Worm (Caenorhabditis elegans) whole organism, early embryonic: ENCODE results near the gene F02D8.4.

ENCODE experiments used
- aly-1 ChIP-seq: sonication (generic microtip); optimal IDR thresholded peaks from 2 replicates; lab custom pipeline; 2016; ENCODE audit warnings: missing genetic modification characterization, missing compliant biosample characterization
- ama-1 ChIP-seq: fragments of 150-350 bp; optimal IDR thresholded peaks from 2 replicates; lab custom pipeline; 2014
- ceh-36 ChIP-seq: sonication (generic microtip); optimal IDR thresholded peaks from 2 replicates; lab custom pipeline; 2016; ENCODE audit warnings: missing genetic modification characterization, inconsistent platforms, missing compliant biosample characterization
- ets-7 ChIP-seq: sonication (generic microtip); optimal IDR thresholded peaks from 2 replicates; lab custom pipeline; 2016; ENCODE audit warnings: missing genotype, missing genetic modification characterization, missing compliant biosample characterization
- hmg-4 ChIP-seq: fragments of 200-800 bp; sonication (Bioruptor generic); optimal IDR thresholded peaks from 2 replicates; lab custom pipeline; 2018; ENCODE audit warnings: mild to moderate bottlenecking, missing genetic modification characterization, missing compliant biosample characterization
- pes-1 ChIP-seq: fragments of 200-800 bp; sonication (Bioruptor generic); IDR thresholded peaks from 2 replicates; pipeline ENCODE4 v1.3.6; 2022; ENCODE audit warnings: missing genetic modification reagents, missing genetic modification characterization, missing compliant biosample characterization
- scrt-1 ChIP-seq: fragments of 200-800 bp; sonication (Bioruptor generic); IDR thresholded peaks from 2 replicates; pipeline ENCODE4 v1.3.6; 2022; ENCODE audit warnings: missing genetic modification characterization, missing compliant biosample characterization

DNA sequence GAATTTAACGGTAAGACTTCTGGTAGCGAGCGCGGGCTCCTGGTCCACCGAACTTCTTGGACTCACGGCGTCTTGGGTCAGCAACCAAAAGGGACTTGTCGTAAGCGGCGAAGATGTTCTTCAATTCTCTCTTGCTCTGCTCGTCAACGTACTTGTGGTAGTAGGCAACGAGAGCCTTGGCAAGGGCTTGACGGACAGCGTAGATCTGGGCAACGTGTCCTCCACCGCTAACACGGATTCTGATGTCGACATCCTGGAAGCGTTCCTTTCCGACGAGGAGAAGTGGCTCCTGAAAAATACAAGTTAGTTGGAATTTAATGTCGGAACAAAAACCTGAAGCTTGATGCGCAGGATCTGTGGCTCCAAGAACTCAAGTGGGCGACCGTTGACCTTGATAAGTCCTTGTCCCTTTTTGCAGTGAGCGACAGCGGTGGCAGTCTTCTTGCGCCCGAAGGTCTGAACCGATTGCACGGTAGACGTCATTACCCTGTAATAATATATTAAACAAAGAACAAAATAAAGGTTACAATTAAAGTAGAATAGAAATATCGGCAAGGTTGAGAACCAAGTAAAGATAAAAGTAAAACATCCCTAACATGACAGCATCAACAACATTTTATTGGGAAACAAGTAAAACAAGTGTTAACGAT lies 15.5 kb downstream of the F02D8.4 start, which contains the start of gene rps-16:
- TF ChIP-seq ceh-36 (tag; lab: Kevin White, UChicago) (no peak), ets-7 (tag; lab: Kevin White, UChicago) (no peak), ama-1 (peak; percentile 33), hmg-4 (GFP tag; lab: Kevin White, UChicago) (no peak), aly-1 (tag; lab: Kevin White, UChicago) (no peak), scrt-1 (no peak), pes-1 (no peak)
